Fruit fly (Drosophila melanogaster) whole organism, embryonic: ENCODE data around the gene fd96Cb.

Source experiments
- B-H2 ChIP-seq: fragments of 200-800 bp; sonication (Bioruptor generic); optimal IDR thresholded peaks from 2 replicates; lab custom pipeline; 2018; ENCODE audit warnings: missing biosample characterization, mild to moderate bottlenecking, missing genetic modification characterization
- CG10267 ChIP-seq: fragments of 200-800 bp; sonication (Bioruptor generic); optimal IDR thresholded peaks from 2 replicates; lab custom pipeline; 2018; ENCODE audit warnings: missing biosample characterization, mild to moderate bottlenecking, missing genetic modification characterization, moderate library complexity
- CG10979 ChIP-seq: fragments of 200-800 bp; sonication (Bioruptor generic); optimal IDR thresholded peaks from 2 replicates; lab custom pipeline; 2018; ENCODE audit warnings: missing biosample characterization, mild to moderate bottlenecking, missing genetic modification characterization, moderate library complexity
- CG11085 ChIP-seq: fragments of 200-800 bp; sonication (Bioruptor generic); IDR thresholded peaks from 2 replicates; pipeline ENCODE4 v1.3.6; 2022; ENCODE audit warnings: missing biosample characterization, missing genetic modification characterization
- CG11093 ChIP-seq: fragments of 200-800 bp; sonication (Bioruptor generic); IDR thresholded peaks from 3 replicates; pipeline ENCODE4 v1.3.6; 2022; ENCODE audit warnings: missing biosample characterization, missing genetic modification characterization
- CG11723 ChIP-seq: fragments of 200-800 bp; sonication (Bioruptor generic); optimal IDR thresholded peaks from 2 replicates; lab custom pipeline; 2017; ENCODE audit warnings: missing biosample characterization, mild to moderate bottlenecking, missing genetic modification characterization
- CG12155 ChIP-seq: fragments of 200-800 bp; sonication (Bioruptor generic); optimal IDR thresholded peaks from 3 replicates; lab custom pipeline; 2016; ENCODE audit warnings: missing biosample characterization, missing genetic modification characterization
- CG12659 ChIP-seq: fragments of 200-800 bp; sonication (Bioruptor generic); optimal IDR thresholded peaks from 3 replicates; lab custom pipeline; 2017; ENCODE audit warnings: mild to moderate bottlenecking, missing biosample characterization, missing genetic modification reagents, missing genetic modification characterization
- CG14014 ChIP-seq: fragments of 200-800 bp; sonication (Bioruptor generic); IDR thresholded peaks from 2 replicates; pipeline ENCODE4 v1.3.6; 2022; ENCODE audit warnings: missing biosample characterization, missing genetic modification characterization
- CG14965 ChIP-seq: fragments of 200-800 bp; sonication (Bioruptor generic); optimal IDR thresholded peaks from 2 replicates; lab custom pipeline; 2016; ENCODE audit warnings: missing biosample characterization, missing genetic modification characterization, borderline replicate concordance
- CG17186 ChIP-seq: fragments of 200-800 bp; sonication (Bioruptor generic); optimal IDR thresholded peaks from 3 replicates; lab custom pipeline; 2017; ENCODE audit warnings: missing biosample characterization, missing genetic modification reagents, missing genetic modification characterization
- CG3995 ChIP-seq: fragments of 200-800 bp; sonication (Bioruptor generic); optimal IDR thresholded peaks from 3 replicates; lab custom pipeline; 2016; ENCODE audit warnings: missing biosample characterization, missing genetic modification characterization
- CG4820 ChIP-seq: fragments of 200-800 bp; sonication (Bioruptor generic); optimal IDR thresholded peaks from 3 replicates; lab custom pipeline; 2016; ENCODE audit warnings: missing biosample characterization, missing genetic modification characterization
- CG5245 ChIP-seq: fragments of 200-800 bp; sonication (Bioruptor generic); optimal IDR thresholded peaks from 3 replicates; lab custom pipeline; 2016; ENCODE audit warnings: missing biosample characterization, missing genetic modification characterization
- CG6175 ChIP-seq: fragments of 200-800 bp; sonication (Bioruptor generic); IDR thresholded peaks from 3 replicates; pipeline ENCODE4 v1.3.6; 2022; ENCODE audit warnings: missing biosample characterization, missing genetic modification characterization
- CG7786 ChIP-seq: fragments of 200-800 bp; sonication (Bioruptor generic); optimal IDR thresholded peaks from 2 replicates; lab custom pipeline; 2016; ENCODE audit warnings: missing biosample characterization, missing genetic modification characterization
- CG8478 ChIP-seq: fragments of >200 bp; optimal IDR thresholded peaks from 2 replicates; lab custom pipeline; 2018
- CHES-1-like ChIP-seq: fragments of 200-800 bp; sonication (Bioruptor generic); optimal IDR thresholded peaks from 2 replicates; lab custom pipeline; 2016; ENCODE audit warnings: missing biosample characterization, missing genetic modification characterization
- Chrac-16 ChIP-seq: fragments of 200-800 bp; sonication (Bioruptor generic); optimal IDR thresholded peaks from 3 replicates; lab custom pipeline; 2016; ENCODE audit warnings: missing biosample characterization, missing genetic modification characterization
- CoRest ChIP-seq: fragments of 200-800 bp; sonication (Bioruptor generic); optimal IDR thresholded peaks from 3 replicates; lab custom pipeline; 2018; ENCODE audit warnings: missing biosample characterization, mild to moderate bottlenecking, missing genetic modification characterization, moderate library complexity
- D ChIP-seq, 2 experiments: fragments of 200-800 bp in 1 of 2; fragments of >200 bp in 1 of 2; sonication (Bioruptor generic) in 1 of 2; optimal IDR thresholded peaks; 2 replicates in 1 of 2; 3 replicates in 1 of 2; lab custom pipeline; 2017; ENCODE audit warnings: mild to moderate bottlenecking in 1 of 2, missing biosample characterization in 1 of 2, missing genetic modification characterization in 1 of 2, missing genetic modification reagents in 1 of 2
- Dbx ChIP-seq: fragments of 200-800 bp; sonication (Bioruptor generic); IDR thresholded peaks from 3 replicates; pipeline ENCODE4 v1.3.6; 2022; ENCODE audit warnings: missing biosample characterization, missing genetic modification characterization
- Dll ChIP-seq: fragments of 200-800 bp; sonication (Bioruptor generic); IDR thresholded peaks from 4 replicates; pipeline ENCODE4 v1.3.6; 2022; ENCODE audit warnings: missing biosample characterization, missing genetic modification characterization; ENCODE audit not compliant: partially characterized antibody
- E2f1 ChIP-seq: fragments of 200-800 bp; sonication (Bioruptor generic); IDR thresholded peaks from 2 replicates; pipeline ENCODE4 v1.3.6; 2022; ENCODE audit warnings: missing biosample characterization, missing genetic modification characterization
- HLH3B ChIP-seq: fragments of 200-800 bp; sonication (Bioruptor generic); IDR thresholded peaks from 2 replicates; pipeline ENCODE4 v1.3.6; 2022; ENCODE audit warnings: missing biosample characterization, missing genetic modification characterization
- Mrtf ChIP-seq: fragments of 200-800 bp; sonication (Bioruptor generic); IDR thresholded peaks from 3 replicates; pipeline ENCODE4 v1.3.6; 2022; ENCODE audit warnings: missing biosample characterization, missing genetic modification characterization
- NC2β ChIP-seq: fragments of 200-800 bp; sonication (Bioruptor generic); optimal IDR thresholded peaks from 2 replicates; lab custom pipeline; 2016; ENCODE audit warnings: missing biosample characterization, missing genetic modification characterization
- Six4 ChIP-seq: fragments of 200-800 bp; sonication (Bioruptor generic); optimal IDR thresholded peaks from 2 replicates; lab custom pipeline; 2016; ENCODE audit warnings: missing biosample characterization, missing genetic modification characterization
- Spps ChIP-seq: fragments of 200-800 bp; sonication (Bioruptor generic); optimal IDR thresholded peaks from 2 replicates; lab custom pipeline; 2018; ENCODE audit warnings: missing biosample characterization, mild to moderate bottlenecking, missing genetic modification characterization
- Sry-β ChIP-seq: fragments of 200-800 bp; sonication (Bioruptor generic); optimal IDR thresholded peaks from 2 replicates; lab custom pipeline; 2018; ENCODE audit warnings: missing biosample characterization, mild to moderate bottlenecking, missing genetic modification characterization, moderate library complexity
- TFAM ChIP-seq: fragments of 200-800 bp; sonication (Bioruptor generic); optimal IDR thresholded peaks from 2 replicates; lab custom pipeline; 2017; ENCODE audit warnings: missing biosample characterization, missing genetic modification characterization, inconsistent platforms
- ara ChIP-seq: fragments of 200-800 bp; sonication (Bioruptor generic); IDR thresholded peaks from 2 replicates; pipeline ENCODE4 v1.3.6; 2022; ENCODE audit warnings: missing biosample characterization, missing genetic modification characterization
- bbx ChIP-seq: fragments of 200-800 bp; sonication (Bioruptor generic); IDR thresholded peaks from 2 replicates; pipeline ENCODE4 v1.3.6; 2022; ENCODE audit warnings: missing biosample characterization, missing genetic modification characterization; ENCODE audit not compliant: partially characterized antibody
- cas ChIP-seq: fragments of 200-800 bp; sonication (Bioruptor generic); IDR thresholded peaks from 2 replicates; pipeline ENCODE4 v1.3.6; 2022; ENCODE audit warnings: missing biosample characterization, missing genetic modification characterization
- cato ChIP-seq: fragments of 200-800 bp; sonication (Bioruptor generic); optimal IDR thresholded peaks from 2 replicates; lab custom pipeline; 2016; ENCODE audit warnings: missing biosample characterization, missing genetic modification characterization, borderline replicate concordance
- chn ChIP-seq: fragments of 200-800 bp; sonication (Bioruptor generic); optimal IDR thresholded peaks from 2 replicates; lab custom pipeline; 2016; ENCODE audit warnings: missing biosample characterization, missing genetic modification characterization
- cwo ChIP-seq: fragments of 200-800 bp; sonication (Bioruptor generic); optimal IDR thresholded peaks from 3 replicates; lab custom pipeline; 2017; ENCODE audit warnings: missing biosample characterization, missing genetic modification characterization, mild to moderate bottlenecking, moderate library complexity, missing genetic modification reagents
- dm ChIP-seq: fragments of 200-800 bp; sonication (Bioruptor generic); optimal IDR thresholded peaks from 3 replicates; lab custom pipeline; 2016; ENCODE audit warnings: missing biosample characterization, missing genetic modification characterization
- fd96Cb ChIP-seq: fragments of 200-800 bp; sonication (Bioruptor generic); optimal IDR thresholded peaks from 2 replicates; lab custom pipeline; 2018; ENCODE audit warnings: missing biosample characterization, mild to moderate bottlenecking, missing genetic modification characterization, moderate library complexity
- ftz-f1 ChIP-seq: fragments of 200-800 bp; sonication (Bioruptor generic); optimal IDR thresholded peaks from 2 replicates; lab custom pipeline; 2016; ENCODE audit warnings: missing biosample characterization, missing genetic modification characterization
- her ChIP-seq: fragments of 200-800 bp; sonication (Bioruptor generic); optimal IDR thresholded peaks from 2 replicates; lab custom pipeline; 2016; ENCODE audit warnings: missing biosample characterization, missing genetic modification characterization
- insv ChIP-seq, 2 experiments: fragments of 200-800 bp; sonication (Bioruptor generic); optimal IDR thresholded peaks; 3 replicates each; lab custom pipeline; 2016 to 2018; ENCODE audit warnings: missing biosample characterization in 2 of 2, missing genetic modification characterization in 2 of 2
- ken ChIP-seq: fragments of 200-800 bp; sonication (Bioruptor generic); IDR thresholded peaks from 3 replicates; pipeline ENCODE4 v1.3.6; 2022; ENCODE audit warnings: missing biosample characterization, missing genetic modification characterization
- lab ChIP-seq: fragments of 200-800 bp; sonication (Bioruptor generic); optimal IDR thresholded peaks from 3 replicates; lab custom pipeline; 2017; ENCODE audit warnings: missing biosample characterization, missing genetic modification characterization, mild to moderate bottlenecking, moderate library complexity, missing genetic modification reagents
- pros ChIP-seq: fragments of 200-800 bp; sonication (Bioruptor generic); optimal IDR thresholded peaks from 3 replicates; lab custom pipeline; 2019; ENCODE audit warnings: missing biosample characterization, mild to moderate bottlenecking, missing genetic modification characterization, moderate library complexity
- repo ChIP-seq: fragments of 200-800 bp; sonication (Bioruptor generic); optimal IDR thresholded peaks from 2 replicates; lab custom pipeline; 2016; ENCODE audit warnings: missing biosample characterization, missing genetic modification characterization
- shn ChIP-seq: fragments of 200-800 bp; sonication (Bioruptor generic); optimal IDR thresholded peaks from 3 replicates; lab custom pipeline; 2016; ENCODE audit warnings: missing biosample characterization, missing genetic modification characterization
- so ChIP-seq: fragments of 200-800 bp; sonication (Bioruptor generic); IDR thresholded peaks from 3 replicates; pipeline ENCODE4 v1.3.6; 2022; ENCODE audit warnings: missing biosample characterization, missing genetic modification characterization
- tup ChIP-seq: fragments of 200-800 bp; sonication (Bioruptor generic); optimal IDR thresholded peaks from 2 replicates; lab custom pipeline; 2016; ENCODE audit warnings: missing biosample characterization, mild to moderate bottlenecking, missing genetic modification characterization, moderate library complexity
- z ChIP-seq: fragments of 200-800 bp; sonication (Bioruptor generic); IDR thresholded peaks from 3 replicates; pipeline ENCODE4 v1.3.6; 2022; ENCODE audit warnings: missing biosample characterization, missing genetic modification characterization
- zf30C ChIP-seq: fragments of 200-800 bp; sonication (Bioruptor generic); optimal IDR thresholded peaks from 3 replicates; lab custom pipeline; 2018; ENCODE audit warnings: missing biosample characterization, mild to moderate bottlenecking, missing genetic modification characterization
- zfh1 ChIP-seq: fragments of 200-800 bp; sonication (Bioruptor generic); IDR thresholded peaks from 3 replicates; pipeline ENCODE4 v1.3.6; 2022; ENCODE audit warnings: missing biosample characterization, missing genetic modification characterization

Gene fd96Cb

dm6 chr3R:25074558-25074964 is 20.3 kb upstream of the fd96Cb start, which contains the start of the genes shams and CG11920 (continued):
- no peak for TF ChIP-seq CG8478 (lab: Kevin White, UChicago)
- peak; percentile 47 for TF ChIP-seq CG10267 (tag; lab: Kevin White, UChicago)
- no peak for TF ChIP-seq CG14965
- TF ChIP-seq dm (GFP tag; lab: Kevin White, UChicago) = peak; percentile 80
- TF ChIP-seq so (GFP tag; lab: Robert Waterston, UW) = no peak
- no peak for TF ChIP-seq CG4820
- TF ChIP-seq repo = no peak
- peak; percentile 40 for TF ChIP-seq cwo (GFP tag; lab: Kevin White, UChicago)
- no peak for TF ChIP-seq shn (GFP tag; lab: Kevin White, UChicago)
- no peak for TF ChIP-seq CG7786 (GFP tag; lab: Kevin White, UChicago)
- TF ChIP-seq cato (GFP tag; lab: Kevin White, UChicago) = no peak
- peak; percentile 54 for TF ChIP-seq CG12659 (GFP tag; lab: Kevin White, UChicago)
- no peak for TF ChIP-seq B-H2 (GFP tag; lab: Kevin White, UChicago)
- no peak for TF ChIP-seq z (GFP tag; lab: Robert Waterston, UW)
- TF ChIP-seq CG3995 = peak; percentile 57
- no peak for TF ChIP-seq chn (GFP tag; lab: Kevin White, UChicago)
- TF ChIP-seq E2f1 (GFP tag; lab: Robert Waterston, UW) = no peak
- TF ChIP-seq Dbx (GFP tag; lab: Robert Waterston, UW) = no peak
- TF ChIP-seq HLH3B (GFP tag; lab: Robert Waterston, UW) = no peak
- TF ChIP-seq CG14014 = no peak
- TF ChIP-seq lab = no peak
- TF ChIP-seq her (GFP tag; lab: Kevin White, UChicago) = no peak
- TF ChIP-seq ken = no peak
- TF ChIP-seq fd96Cb (tag; lab: Kevin White, UChicago) = no peak
- TF ChIP-seq pros (GFP tag; lab: Kevin White, UChicago) = no peak
- peak; percentile 3 for TF ChIP-seq Spps (tag; lab: Kevin White, UChicago)
- peak; percentile 26 for TF ChIP-seq CG11723 (GFP tag; lab: Kevin White, UChicago)
- TF ChIP-seq CG10979 (tag; lab: Kevin White, UChicago) = peak; percentile 13
- no peak for TF ChIP-seq NC2β (GFP tag; lab: Kevin White, UChicago)
- TF ChIP-seq ftz-f1 (GFP tag; lab: Kevin White, UChicago) = no peak
- TF ChIP-seq CG17186 = peak; percentile 14
- peak; percentile 26 for TF ChIP-seq CG12155 (GFP tag; lab: Kevin White, UChicago)
- peak; percentile 33; the same call in 1 of the 2 replicates for TF ChIP-seq bbx (GFP tag; lab: Robert Waterston, UW)
- TF ChIP-seq tup (GFP tag; lab: Kevin White, UChicago) = no peak

dm6 chr3R:25077280-25077820 is 17.5 kb upstream of the fd96Cb start:
- TF ChIP-seq ara (GFP tag; lab: Robert Waterston, UW) (no peak), Mrtf (GFP tag; lab: Robert Waterston, UW) (no peak), CG11093 (GFP tag; lab: Robert Waterston, UW) (no peak), CG6175 (GFP tag; lab: Robert Waterston, UW) (no peak), Dll (GFP tag; lab: Robert Waterston, UW) (no peak), Chrac-16 (GFP tag; lab: Kevin White, UChicago) (no peak), TFAM (GFP tag; lab: Kevin White, UChicago) (no peak), insv (GFP tag; optimal IDR thresholded peaks at IDR 0.05; lab: Kevin White, UChicago) (no peak), Six4 (no peak), CHES-1-like (no peak), Sry-β (GFP tag; lab: Kevin White, UChicago) (no peak), D (optimal IDR thresholded peaks at IDR 0.05; lab: Kevin White, UChicago) (peak; percentile 16), D (GFP tag; optimal IDR thresholded peaks at IDR 0.05; lab: Kevin White, UChicago) (no peak), zf30C (GFP tag; lab: Kevin White, UChicago) (no peak), cas (no peak), zfh1 (GFP tag; lab: Robert Waterston, UW) (0 out of 3 replicates have a peak, but pooled peaks have one; percentile 14), CoRest (no peak), CG5245 (GFP tag; lab: Kevin White, UChicago) (peak; percentile 25), CG11085 (no peak)
